Fruit fly (Drosophila melanogaster) whole organism, embryonic: Measurements from ENCODE around the gene CG9150.

Source experiments
- CG10209 ChIP-seq: fragments of 200-800 bp; sonication (Bioruptor generic); optimal IDR thresholded peaks from 3 replicates; lab custom pipeline; 2017; ENCODE audit warnings: missing biosample characterization, mild to moderate bottlenecking, missing genetic modification characterization, missing genetic modification reagents
- CG10431 ChIP-seq: fragments of 200-800 bp; sonication (Bioruptor generic); optimal IDR thresholded peaks from 3 replicates; lab custom pipeline; 2018; ENCODE audit warnings: missing biosample characterization, mild to moderate bottlenecking, missing genetic modification characterization
- CG10565 ChIP-seq: fragments of 200-800 bp; sonication (Bioruptor generic); optimal IDR thresholded peaks from 3 replicates; lab custom pipeline; 2016; ENCODE audit warnings: missing biosample characterization, mild to moderate bottlenecking, missing genetic modification characterization
- CG12071 ChIP-seq: fragments of 200-800 bp; sonication (Bioruptor generic); optimal IDR thresholded peaks from 3 replicates; lab custom pipeline; 2018; ENCODE audit warnings: missing biosample characterization, mild to moderate bottlenecking, missing genetic modification characterization
- CG12391 ChIP-seq: fragments of 200-800 bp; sonication (Bioruptor generic); optimal IDR thresholded peaks from 3 replicates; lab custom pipeline; 2018; ENCODE audit warnings: missing biosample characterization, mild to moderate bottlenecking, missing genetic modification characterization, moderate library complexity
- CG13123 ChIP-seq: fragments of 200-800 bp; sonication (Bioruptor generic); optimal IDR thresholded peaks from 2 replicates; lab custom pipeline; 2016; ENCODE audit warnings: missing biosample characterization, missing genetic modification characterization
- CG14860 ChIP-seq: fragments of 200-800 bp; sonication (Bioruptor generic); IDR thresholded peaks from 3 replicates; pipeline ENCODE4 v1.3.6; 2022; ENCODE audit warnings: missing biosample characterization, missing genetic modification characterization; ENCODE audit not compliant: partially characterized antibody
- CG14965 ChIP-seq: fragments of 200-800 bp; sonication (Bioruptor generic); optimal IDR thresholded peaks from 2 replicates; lab custom pipeline; 2016; ENCODE audit warnings: missing biosample characterization, missing genetic modification characterization, borderline replicate concordance
- CG15073 ChIP-seq: fragments of 200-800 bp; sonication (Bioruptor generic); optimal IDR thresholded peaks from 2 replicates; lab custom pipeline; 2016; ENCODE audit warnings: missing biosample characterization, missing genetic modification characterization
- CG17361 ChIP-seq: fragments of 200-800 bp; sonication (Bioruptor generic); IDR thresholded peaks from 3 replicates; pipeline ENCODE4 v1.3.6; 2022; ENCODE audit warnings: missing biosample characterization, missing genetic modification characterization
- CG2678 ChIP-seq: fragments of 200-800 bp; sonication (Bioruptor generic); optimal IDR thresholded peaks from 3 replicates; lab custom pipeline; 2019; ENCODE audit warnings: missing biosample characterization, mild to moderate bottlenecking, missing genetic modification characterization, moderate library complexity
- CG33213 ChIP-seq: fragments of 200-800 bp; sonication (Bioruptor generic); optimal IDR thresholded peaks from 3 replicates; lab custom pipeline; 2016; ENCODE audit warnings: missing biosample characterization, missing genetic modification characterization
- CG3995 ChIP-seq: fragments of 200-800 bp; sonication (Bioruptor generic); optimal IDR thresholded peaks from 3 replicates; lab custom pipeline; 2016; ENCODE audit warnings: missing biosample characterization, missing genetic modification characterization
- CG4282 ChIP-seq: fragments of 200-800 bp; sonication (Bioruptor generic); optimal IDR thresholded peaks from 2 replicates; lab custom pipeline; 2016; ENCODE audit warnings: missing biosample characterization, missing genetic modification characterization
- CG7556 ChIP-seq: fragments of 200-800 bp; sonication (Bioruptor generic); optimal IDR thresholded peaks from 2 replicates; lab custom pipeline; 2017; ENCODE audit warnings: missing biosample characterization, mild to moderate bottlenecking, missing genetic modification characterization
- CG7987 ChIP-seq: fragments of 200-800 bp; sonication (Bioruptor generic); optimal IDR thresholded peaks from 2 replicates; lab custom pipeline; 2018; ENCODE audit warnings: missing biosample characterization, mild to moderate bottlenecking, missing genetic modification characterization, moderate library complexity
- CG9437 ChIP-seq: fragments of 200-800 bp; sonication (Bioruptor generic); optimal IDR thresholded peaks from 2 replicates; lab custom pipeline; 2018; ENCODE audit warnings: missing biosample characterization, mild to moderate bottlenecking, missing genetic modification characterization
- CG9609 ChIP-seq: fragments of 200-800 bp; sonication (Bioruptor generic); optimal IDR thresholded peaks from 3 replicates; lab custom pipeline; 2016; ENCODE audit warnings: missing biosample characterization, missing genetic modification characterization
- Doc3 ChIP-seq: fragments of 200-800 bp; sonication (Bioruptor generic); IDR thresholded peaks from 3 replicates; pipeline ENCODE4 v1.3.6; 2022; ENCODE audit warnings: missing biosample characterization, missing genetic modification characterization; ENCODE audit not compliant: partially characterized antibody
- ERR ChIP-seq: fragments of 200-800 bp; sonication (Bioruptor generic); optimal IDR thresholded peaks from 2 replicates; lab custom pipeline; 2016; ENCODE audit warnings: missing biosample characterization, missing genetic modification characterization
- Elba2 ChIP-seq: fragments of 200-800 bp; sonication (Bioruptor generic); optimal IDR thresholded peaks from 3 replicates; lab custom pipeline; 2016; ENCODE audit warnings: missing biosample characterization, missing genetic modification characterization
- Gsc ChIP-seq: fragments of 200-800 bp; sonication (Bioruptor generic); IDR thresholded peaks from 2 replicates; pipeline ENCODE4 v1.3.6; 2022; ENCODE audit warnings: missing biosample characterization, missing genetic modification characterization
- H15 ChIP-seq: fragments of 200-800 bp; sonication (Bioruptor generic); IDR thresholded peaks from 3 replicates; pipeline ENCODE4 v1.3.6; 2022; ENCODE audit warnings: missing biosample characterization, missing genetic modification characterization
- Hr3 ChIP-seq: fragments of 200-800 bp; sonication (Bioruptor generic); optimal IDR thresholded peaks from 3 replicates; lab custom pipeline; 2016; ENCODE audit warnings: missing biosample characterization, missing genetic modification characterization
- Jarid2 ChIP-seq: fragments of 200-800 bp; sonication (Bioruptor generic); optimal IDR thresholded peaks from 3 replicates; lab custom pipeline; 2017; ENCODE audit warnings: mild to moderate bottlenecking, missing biosample characterization, missing genetic modification reagents, missing genetic modification characterization
- NFAT ChIP-seq: fragments of 200-800 bp; sonication (Bioruptor generic); IDR thresholded peaks from 2 replicates; pipeline ENCODE4 v1.3.6; 2022; ENCODE audit warnings: missing biosample characterization, missing genetic modification characterization
- Nf-YC ChIP-seq: fragments of 200-800 bp; optimal IDR thresholded peaks from 3 replicates; lab custom pipeline; 2019; ENCODE audit warnings: missing biosample characterization, mild to moderate bottlenecking, missing genetic modification characterization, moderate library complexity
- Ravus ChIP-seq: fragments of 200-800 bp; sonication (Bioruptor generic); IDR thresholded peaks from 2 replicates; pipeline ENCODE4 v1.3.6; 2022; ENCODE audit warnings: missing biosample characterization, missing genetic modification characterization
- Rfx ChIP-seq: fragments of 200-800 bp; sonication (Bioruptor generic); IDR thresholded peaks from 2 replicates; pipeline ENCODE4 v1.3.6; 2022; ENCODE audit warnings: missing biosample characterization, missing genetic modification characterization
- Scr ChIP-seq: fragments of 200-800 bp; sonication (Bioruptor generic); IDR thresholded peaks from 2 replicates; pipeline ENCODE4 v1.3.6; 2022; ENCODE audit warnings: missing biosample characterization, missing genetic modification characterization; ENCODE audit not compliant: partially characterized antibody
- Six4 ChIP-seq: fragments of 200-800 bp; sonication (Bioruptor generic); optimal IDR thresholded peaks from 2 replicates; lab custom pipeline; 2016; ENCODE audit warnings: missing biosample characterization, missing genetic modification characterization
- Sry-δ ChIP-seq: fragments of 200-800 bp; sonication (Bioruptor generic); optimal IDR thresholded peaks from 2 replicates; lab custom pipeline; 2016; ENCODE audit warnings: missing biosample characterization, missing genetic modification characterization
- ab ChIP-seq: fragments of 200-800 bp; sonication (Bioruptor generic); optimal IDR thresholded peaks from 2 replicates; lab custom pipeline; 2016; ENCODE audit warnings: missing biosample characterization, missing genetic modification characterization
- az2 ChIP-seq: fragments of 200-800 bp; sonication (Bioruptor generic); optimal IDR thresholded peaks from 3 replicates; lab custom pipeline; 2016; ENCODE audit warnings: missing biosample characterization, missing genetic modification characterization
- bab2 ChIP-seq: fragments of 200-800 bp; sonication (Bioruptor generic); optimal IDR thresholded peaks from 2 replicates; lab custom pipeline; 2016; ENCODE audit warnings: missing biosample characterization, missing genetic modification characterization
- bsh ChIP-seq, 2 experiments: fragments of 200-800 bp; sonication (Bioruptor generic); optimal IDR thresholded peaks; 2 replicates each; lab custom pipeline; 2017 to 2018; ENCODE audit warnings: mild to moderate bottlenecking in 2 of 2, missing biosample characterization in 2 of 2, missing genetic modification characterization in 2 of 2, moderate library complexity in 1 of 2
- ewg ChIP-seq: fragments of 200-800 bp; sonication (Bioruptor generic); optimal IDR thresholded peaks from 3 replicates; lab custom pipeline; 2017; ENCODE audit warnings: mild to moderate bottlenecking, missing biosample characterization, missing genetic modification reagents, missing genetic modification characterization
- gem ChIP-seq: fragments of 200-800 bp; sonication (Bioruptor generic); optimal IDR thresholded peaks from 2 replicates; lab custom pipeline; 2019; ENCODE audit warnings: missing biosample characterization, mild to moderate bottlenecking, missing genetic modification characterization, moderate library complexity
- gt ChIP-seq: fragments of 200-800 bp; sonication (Bioruptor generic); IDR thresholded peaks from 2 replicates; pipeline ENCODE4 v1.3.6; 2022; ENCODE audit warnings: missing biosample characterization, missing genetic modification characterization
- inv ChIP-seq: fragments of 200-800 bp; sonication (Bioruptor generic); IDR thresholded peaks from 2 replicates; pipeline ENCODE4 v1.3.6; 2022; ENCODE audit warnings: missing biosample characterization, missing genetic modification characterization; ENCODE audit not compliant: partially characterized antibody
- jigr1 ChIP-seq: fragments of 200-800 bp; sonication (Bioruptor generic); IDR thresholded peaks from 3 replicates; pipeline ENCODE4 v1.3.6; 2022; ENCODE audit warnings: missing biosample characterization, missing genetic modification characterization
- kni ChIP-seq: fragments of 200-800 bp; sonication (Bioruptor generic); optimal IDR thresholded peaks from 3 replicates; lab custom pipeline; 2017; ENCODE audit warnings: mild to moderate bottlenecking, missing biosample characterization, missing genetic modification reagents, missing genetic modification characterization
- lola ChIP-seq, 3 experiments: fragments of >200 bp in 2 of 3; fragments of 200-800 bp in 1 of 3; sonication (Bioruptor generic) in 1 of 3; optimal IDR thresholded peaks; 2 replicates each; lab custom pipeline; 2017 to 2019; ENCODE audit warnings: missing biosample characterization in 3 of 3, missing genetic modification characterization in 3 of 3, mild to moderate bottlenecking in 1 of 3, moderate library complexity in 1 of 3
- lov ChIP-seq, 2 experiments: fragments of 200-800 bp in 1 of 2; fragments of >200 bp in 1 of 2; sonication (Bioruptor generic) in 1 of 2; IDR thresholded peaks in 1 of 2; optimal IDR thresholded peaks in 1 of 2; 2 replicates in 1 of 2; 3 replicates in 1 of 2; pipeline versions ENCODE4 v1.3.6 to Lab custom; 2017 to 2022; ENCODE audit warnings: missing biosample characterization in 1 of 2, missing genetic modification characterization in 1 of 2
- run ChIP-seq: fragments of 200-800 bp; sonication (Bioruptor generic); optimal IDR thresholded peaks from 3 replicates; lab custom pipeline; 2018; ENCODE audit warnings: missing biosample characterization, mild to moderate bottlenecking, missing genetic modification characterization
- sqz ChIP-seq: fragments of 200-800 bp; sonication (Bioruptor generic); optimal IDR thresholded peaks from 3 replicates; lab custom pipeline; 2018; ENCODE audit warnings: missing biosample characterization, mild to moderate bottlenecking, missing genetic modification characterization
- tio ChIP-seq: fragments of 200-800 bp; sonication (Bioruptor generic); optimal IDR thresholded peaks from 2 replicates; lab custom pipeline; 2017; ENCODE audit warnings: missing biosample characterization, missing genetic modification characterization, inconsistent platforms
- zfh2 ChIP-seq: fragments of 200-800 bp; sonication (Bioruptor generic); optimal IDR thresholded peaks from 2 replicates; lab custom pipeline; 2016; ENCODE audit warnings: missing biosample characterization, missing genetic modification characterization

CG9150 gene

DNA sequence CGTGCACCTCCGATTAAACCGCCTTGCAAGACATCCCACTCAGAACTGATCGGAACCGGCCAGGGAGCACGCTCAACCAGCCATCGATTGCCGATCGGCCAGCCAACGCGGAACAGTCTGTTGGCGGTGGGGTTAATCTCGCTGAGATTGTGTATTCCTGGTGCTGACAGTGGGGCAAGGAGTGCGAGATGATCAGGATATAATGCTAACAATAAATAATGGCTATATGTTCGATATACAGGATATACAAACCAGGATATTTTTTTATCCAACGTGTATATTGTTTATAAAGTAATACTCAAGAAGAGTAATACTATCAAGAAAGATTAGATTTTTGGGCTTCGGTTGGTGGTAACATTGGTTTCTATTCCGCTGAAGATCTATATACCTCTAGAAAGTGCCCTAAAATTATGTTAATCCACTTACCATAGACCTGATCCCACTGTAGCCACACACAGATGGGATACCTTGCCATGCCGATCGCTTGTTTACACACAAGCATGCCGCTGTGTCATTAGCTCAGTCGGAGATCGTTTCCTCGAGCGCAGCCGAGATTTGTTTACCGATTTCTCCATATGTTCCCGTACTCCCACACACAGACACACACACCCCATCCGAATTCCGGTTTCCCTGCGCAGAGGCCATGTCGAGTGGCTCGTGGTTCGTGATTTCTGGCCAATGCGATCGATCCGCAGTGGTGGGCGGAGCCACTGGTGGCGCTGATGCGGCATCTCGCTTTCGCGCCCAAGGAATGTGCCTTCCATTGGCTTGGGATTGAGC lies 48.9 kb downstream of the CG9150 start, which contains the start of gene H2.0 (continued):
- TF ChIP-seq CG17361 (GFP tag; lab: Robert Waterston, UW) (peak; percentile 58; the same call in 2 of the 3 replicates), CG7556 (GFP tag; lab: Kevin White, UChicago) (peak; percentile 34), CG2678 (peak; percentile 52), CG10431 (GFP tag; lab: Kevin White, UChicago) (no peak), CG15073 (no peak), tio (GFP tag; lab: Kevin White, UChicago) (peak; percentile 58), Sry-δ (GFP tag; lab: Kevin White, UChicago) (no peak), Scr (GFP tag; lab: Robert Waterston, UW) (no peak), CG12391 (peak; percentile 45), ERR (GFP tag; lab: Kevin White, UChicago) (no peak), CG33213 (GFP tag; lab: Kevin White, UChicago) (no peak), lov (optimal IDR thresholded peaks at IDR 0.05; lab: Kevin White, UChicago) (no peak), lov (GFP tag; IDR thresholded peaks at IDR 0.05; lab: Robert Waterston, UW) (no peak), inv (GFP tag; lab: Robert Waterston, UW) (no peak), Rfx (GFP tag; lab: Robert Waterston, UW) (0 out of 2 replicates have a peak, but pooled peaks have one; percentile 11), Elba2 (no peak), gt (GFP tag; lab: Robert Waterston, UW) (no peak), kni (peak; percentile 74), CG10209 (GFP tag; lab: Kevin White, UChicago) (peak; percentile 38), CG13123 (GFP tag; lab: Kevin White, UChicago) (no peak), H15 (GFP tag; lab: Robert Waterston, UW) (no peak), Hr3 (GFP tag; lab: Kevin White, UChicago) (peak; percentile 8), Nf-YC (peak; percentile 97), ewg (peak; percentile 14), sqz (no peak), gem (tag; lab: Kevin White, UChicago) (peak; percentile 68), bab2 (GFP tag; lab: Kevin White, UChicago) (no peak), bsh (GFP tag; optimal IDR thresholded peaks at IDR 0.05; lab: Kevin White, UChicago) (peak; percentile 46 to 47), CG9437 (GFP tag; lab: Kevin White, UChicago) (no peak), CG9609 (GFP tag; lab: Kevin White, UChicago) (no peak), Six4 (GFP tag; lab: Kevin White, UChicago) (no peak), CG14860 (GFP tag; lab: Robert Waterston, UW) (no peak), CG4282 (GFP tag; lab: Kevin White, UChicago) (no peak), az2 (peak; percentile 27), Gsc (GFP tag; lab: Robert Waterston, UW) (no peak), Ravus (no peak), NFAT (GFP tag; lab: Robert Waterston, UW) (no peak), CG12071 (no peak), CG7987 (GFP tag; lab: Kevin White, UChicago) (no peak), jigr1 (GFP tag; lab: Robert Waterston, UW) (no peak), Jarid2 (GFP tag; lab: Kevin White, UChicago) (no peak), run (tag; lab: Kevin White, UChicago) (no peak), CG10565 (GFP tag; lab: Kevin White, UChicago) (no peak), CG3995 (GFP tag; lab: Kevin White, UChicago) (no peak), zfh2 (no peak), lola (GFP tag; optimal IDR thresholded peaks at IDR 0.05; lab: Kevin White, UChicago) (peak in 1 of 3 experiments; percentile 65), ab (GFP tag; lab: Kevin White, UChicago) (no peak), Doc3 (GFP tag; lab: Robert Waterston, UW) (no peak), CG14965 (no peak)
